Worm (Caenorhabditis elegans) whole organism, L2 larva: Measurements from ENCODE around the gene nfm-1.

ENCODE experiments used
- F13H6.1 ChIP-seq: sonication (generic microtip); optimal IDR thresholded peaks from 2 replicates; lab custom pipeline; 2016; ENCODE audit warnings: missing genetic modification characterization, missing compliant biosample characterization
- gmeb-1 ChIP-seq: fragments of 150-350 bp; optimal IDR thresholded peaks from 2 replicates; lab custom pipeline; 2014; ENCODE audit warnings: missing biosample characterization, missing genetic modification characterization
- lin-11 ChIP-seq: fragments of 150-350 bp; sonication (generic microtip); optimal IDR thresholded peaks from 2 replicates; lab custom pipeline; 2014; ENCODE audit warnings: missing biosample characterization, missing genetic modification characterization, inconsistent platforms, mixed read lengths
- nhr-10 ChIP-seq: sonication (generic microtip); optimal IDR thresholded peaks from 2 replicates; lab custom pipeline; 2017; ENCODE audit warnings: missing biosample characterization, missing genetic modification characterization
- nhr-77 ChIP-seq: fragments of 150-350 bp; optimal IDR thresholded peaks from 2 replicates; lab custom pipeline; 2014; ENCODE audit warnings: missing biosample characterization, missing genetic modification characterization
- skn-1 ChIP-seq: sonication (generic microtip); optimal IDR thresholded peaks from 2 replicates; lab custom pipeline; 2017; ENCODE audit warnings: missing biosample characterization, missing genetic modification characterization
- sma-9 ChIP-seq, 2 experiments: fragments of 150-350 bp in 1 of 2; sonication (generic microtip) in 1 of 2; optimal IDR thresholded peaks; 2 replicates each; lab custom pipeline; 2014 to 2016; ENCODE audit warnings: missing genetic modification characterization in 2 of 2, mild to moderate bottlenecking in 1 of 2, missing biosample characterization in 1 of 2, missing compliant biosample characterization in 1 of 2, missing genetic modification reagents in 1 of 2, moderate library complexity in 1 of 2
- ztf-11 ChIP-seq: sonication (generic microtip); optimal IDR thresholded peaks from 2 replicates; lab custom pipeline; 2017; ENCODE audit warnings: missing biosample characterization, missing genetic modification characterization

DNA sequence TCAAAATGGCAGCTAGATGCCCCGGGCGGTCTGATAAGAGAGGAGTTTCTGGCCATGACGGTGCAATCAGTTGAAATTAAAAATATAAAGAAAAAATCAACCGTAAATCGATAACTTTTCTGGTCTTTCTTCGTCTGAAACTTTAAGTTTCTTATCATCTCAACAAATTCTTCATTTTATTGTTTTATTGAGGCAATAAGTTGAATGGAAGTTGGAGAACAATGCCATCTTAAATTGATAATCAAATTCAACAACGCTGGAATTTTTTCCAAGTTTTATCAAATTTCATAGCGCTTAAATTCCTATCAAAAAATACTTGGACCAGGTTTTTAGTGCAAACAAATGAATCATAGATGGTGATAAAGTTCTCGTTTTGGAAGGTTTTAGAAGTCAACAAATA, 42.3 kb upstream of the nfm-1 start:
- TF ChIP-seq skn-1 (tag; lab: Kevin White, UChicago) (no peak), nhr-10 (tag; lab: Kevin White, UChicago) (no peak), lin-11 (tag; lab: Kevin White, UChicago) (no peak), ztf-11 (tag; lab: Kevin White, UChicago) (no peak), nhr-77 (tag; lab: Kevin White, UChicago) (no peak), sma-9 (GFP tag; optimal IDR thresholded peaks at IDR 0.05; lab: Kevin White, UChicago) (no peak), sma-9 (tag; optimal IDR thresholded peaks at IDR 0.05; lab: Kevin White, UChicago) (no peak), F13H6.1 (no peak), gmeb-1 (tag; lab: Kevin White, UChicago) (peak; percentile 13)
